Fruit fly (Drosophila melanogaster): Measurements from ENCODE around the gene Gss1.

Gene Gss1

dm6 chrX:17878632-17879033 is 10.7 kb upstream of the Gss1 start:
- TF ChIP-seq ss (GFP tag; optimal IDR thresholded peaks at IDR 0.05), result peak; percentile 68
- TF ChIP-seq Sox102F (GFP tag; optimal IDR thresholded peaks at IDR 0.05), result no peak
- no peak for TF ChIP-seq lz (GFP tag; optimal IDR thresholded peaks at IDR 0.05)
- peak; percentile 42 for TF ChIP-seq CG6854 (GFP tag; optimal IDR thresholded peaks at IDR 0.05)
- no peak for TF ChIP-seq Hr38 (GFP tag; optimal IDR thresholded peaks at IDR 0.05)
- no peak for TF ChIP-seq Lpt (GFP tag; optimal IDR thresholded peaks at IDR 0.05)
- TF ChIP-seq Gug (GFP tag; IDR thresholded peaks at IDR 0.05), result no peak
- TF ChIP-seq CG7368 (GFP tag; optimal IDR thresholded peaks at IDR 0.05), result no peak
- peak; percentile 55; the same call in 1 of the 2 replicates for TF ChIP-seq CG15336 (GFP tag; IDR thresholded peaks at IDR 0.05)
- TF ChIP-seq spab (GFP tag; optimal IDR thresholded peaks at IDR 0.05), result no peak
- peak; percentile 11 for TF ChIP-seq CG6276 (GFP tag; optimal IDR thresholded peaks at IDR 0.05)
- TF ChIP-seq CG6163 (GFP tag; IDR thresholded peaks at IDR 0.05), result peak; percentile 82
- TF ChIP-seq CG11762 (GFP tag; optimal IDR thresholded peaks at IDR 0.05; ENCODE audit: insufficient read depth), result no peak
- no peak for TF ChIP-seq Eip75B (GFP tag; optimal IDR thresholded peaks at IDR 0.05)
- TF ChIP-seq CG9139 (GFP tag; optimal IDR thresholded peaks at IDR 0.05), result peak; percentile 69
- TF ChIP-seq CG1621 (tag; optimal IDR thresholded peaks at IDR 0.05), result peak; percentile 10
- no peak for TF ChIP-seq CG4318 (GFP tag; optimal IDR thresholded peaks at IDR 0.05)
- peak; percentile 23 for TF ChIP-seq CG6808 (GFP tag; optimal IDR thresholded peaks at IDR 0.05)
- TF ChIP-seq CG3919 (GFP tag; optimal IDR thresholded peaks at IDR 0.05), result no peak
- TF ChIP-seq CG16779 (tag; optimal IDR thresholded peaks at IDR 0.05), result peak; percentile 25
- TF ChIP-seq CG31627 (GFP tag; optimal IDR thresholded peaks at IDR 0.05), result no peak
- TF ChIP-seq pdm3 (GFP tag; optimal IDR thresholded peaks at IDR 0.05), result no peak
- TF ChIP-seq eg (GFP tag; IDR thresholded peaks at IDR 0.05), result peak; percentile 77; the same call in 2 of the 3 replicates
- peak; percentile 45; the same call in 2 of the 3 replicates for TF ChIP-seq CG8119 (GFP tag; IDR thresholded peaks at IDR 0.05)
- no peak for TF ChIP-seq dac (GFP tag; optimal IDR thresholded peaks at IDR 0.05)
- peak; percentile 61 for TF ChIP-seq Eip78C (GFP tag)
- peak; percentile 35 for TF ChIP-seq Met (GFP tag; optimal IDR thresholded peaks at IDR 0.05)
- no peak for TF ChIP-seq topi (GFP tag; optimal IDR thresholded peaks at IDR 0.05)
- peak; percentile 94 for TF ChIP-seq svp (GFP tag)
- no peak for TF ChIP-seq CG11294 (GFP tag; IDR thresholded peaks at IDR 0.05)
- TF ChIP-seq vri (GFP tag; optimal IDR thresholded peaks at IDR 0.05), result peak; percentile 17
- TF ChIP-seq CG6792 (GFP tag; optimal IDR thresholded peaks at IDR 0.05), result no peak
- peak; percentile 29 for TF ChIP-seq Eip93F (GFP tag; optimal IDR thresholded peaks at IDR 0.05)
- TF ChIP-seq fd85E (GFP tag; optimal IDR thresholded peaks at IDR 0.05), result peak; percentile 46
- TF ChIP-seq CG34406 (GFP tag; optimal IDR thresholded peaks at IDR 0.05), result peak; percentile 16

dm6 chrX:17879211-17879897 is 10.0 kb upstream of the Gss1 start:
- peak; percentile 41 for TF ChIP-seq Ets96B (tag; optimal IDR thresholded peaks at IDR 0.05)
- TF ChIP-seq CG31627 (GFP tag; optimal IDR thresholded peaks at IDR 0.05), result peak; percentile 38
- TF ChIP-seq CG7368 (GFP tag; optimal IDR thresholded peaks at IDR 0.05), result peak; percentile 20
- peak; percentile 53 for TF ChIP-seq Hr4 (GFP tag; optimal IDR thresholded peaks at IDR 0.05)
- TF ChIP-seq CG6163 (GFP tag; IDR thresholded peaks at IDR 0.05), result peak; percentile 58
- TF ChIP-seq salr (GFP tag; optimal IDR thresholded peaks at IDR 0.05), result peak in 1 of 2 experiments; percentile 59
- TF ChIP-seq CG32006 (GFP tag; optimal IDR thresholded peaks at IDR 0.05), result peak; percentile 73
- peak; percentile 72 for TF ChIP-seq CG34406 (GFP tag; optimal IDR thresholded peaks at IDR 0.05)
- peak; percentile 61 for TF ChIP-seq CG3919 (GFP tag; optimal IDR thresholded peaks at IDR 0.05)
- TF ChIP-seq CG10669 (GFP tag; optimal IDR thresholded peaks at IDR 0.05), result peak; percentile 59
- TF ChIP-seq Eip78C (GFP tag), result peak; percentile 91
- no peak for TF ChIP-seq CG16779 (tag; optimal IDR thresholded peaks at IDR 0.05)
- TF ChIP-seq CG3032 (tag; optimal IDR thresholded peaks at IDR 0.05), result peak; percentile 48
- peak; percentile 69 for TF ChIP-seq CG8632 (GFP tag; optimal IDR thresholded peaks at IDR 0.05)
- TF ChIP-seq pdm3 (GFP tag; optimal IDR thresholded peaks at IDR 0.05), result peak; percentile 52
- peak; percentile 12 for TF ChIP-seq Eip75B (GFP tag; optimal IDR thresholded peaks at IDR 0.05)
- peak; percentile 72 for TF ChIP-seq Smox (GFP tag; optimal IDR thresholded peaks at IDR 0.05)
- peak; percentile 64; the same call in 1 of the 2 replicates for TF ChIP-seq CG15336 (GFP tag; IDR thresholded peaks at IDR 0.05)
- peak; percentile 0 for TF ChIP-seq CG11762 (GFP tag; optimal IDR thresholded peaks at IDR 0.05; ENCODE audit: insufficient read depth)
- peak; percentile 28 for TF ChIP-seq Ets21C (GFP tag; optimal IDR thresholded peaks at IDR 0.05)
- peak; percentile 72 for TF ChIP-seq Sox102F (GFP tag; optimal IDR thresholded peaks at IDR 0.05)
- TF ChIP-seq CG6792 (GFP tag; optimal IDR thresholded peaks at IDR 0.05), result peak; percentile 66
- TF ChIP-seq cyc (GFP tag; optimal IDR thresholded peaks at IDR 0.05), result peak; percentile 52
- TF ChIP-seq svp (GFP tag), result peak; percentile 69
- TF ChIP-seq Lpt (GFP tag; optimal IDR thresholded peaks at IDR 0.05), result peak; percentile 22
- TF ChIP-seq CG6276 (GFP tag; optimal IDR thresholded peaks at IDR 0.05), result peak; percentile 5
- TF ChIP-seq CG10631 (GFP tag; optimal IDR thresholded peaks at IDR 0.05), result peak; percentile 63
- TF ChIP-seq fd59A (GFP tag; optimal IDR thresholded peaks at IDR 0.05), result peak; percentile 7
- peak; percentile 72 for TF ChIP-seq esn (GFP tag; optimal IDR thresholded peaks at IDR 0.05)
